Worm (Caenorhabditis elegans) whole organism, young adult: ENCODE data around the gene srx-113.

Experiments used
- B0019.2 ChIP-seq: fragments of 200-800 bp; sonication (Bioruptor generic); conservative IDR thresholded peaks from 2 replicates; pipeline ENCODE4 v1.3.6; 2022; ENCODE audit warnings: missing genetic modification reagents, missing genetic modification characterization, missing compliant biosample characterization
- B0035.1 ChIP-seq: sonication (generic microtip); optimal IDR thresholded peaks from 2 replicates; lab custom pipeline; 2016; ENCODE audit warnings: missing genetic modification characterization, mild to moderate bottlenecking, missing compliant biosample characterization, missing genotype, missing genetic modification reagents
- B0336.3 ChIP-seq: fragments of 200-800 bp; sonication (Bioruptor generic); IDR thresholded peaks from 2 replicates; pipeline ENCODE4 v1.3.6; 2022; ENCODE audit warnings: missing genetic modification characterization, missing compliant biosample characterization
- C06A6.2 ChIP-seq: fragments of 200-800 bp; sonication (Bioruptor generic); conservative IDR thresholded peaks from 2 replicates; pipeline ENCODE4 v1.3.6; 2022; ENCODE audit warnings: missing genetic modification characterization, missing compliant biosample characterization
- F52B5.7 ChIP-seq: sonication (generic microtip); optimal IDR thresholded peaks from 2 replicates; lab custom pipeline; 2016; ENCODE audit warnings: mild to moderate bottlenecking, missing genetic modification characterization, missing compliant biosample characterization
- F57A8.1 ChIP-seq: fragments of 200-800 bp; sonication (Bioruptor generic); optimal IDR thresholded peaks from 2 replicates; lab custom pipeline; 2018; ENCODE audit warnings: mild to moderate bottlenecking, missing genetic modification characterization, moderate library complexity, missing compliant biosample characterization
- K12H6.12 ChIP-seq: fragments of 200-800 bp; sonication (Bioruptor generic); optimal IDR thresholded peaks from 2 replicates; lab custom pipeline; 2018; ENCODE audit warnings: mild to moderate bottlenecking, missing genetic modification characterization, missing compliant biosample characterization
- T07F8.4 ChIP-seq: sonication (generic microtip); optimal IDR thresholded peaks from 2 replicates; lab custom pipeline; 2016; ENCODE audit warnings: mild to moderate bottlenecking, missing genetic modification characterization, moderate library complexity, missing compliant biosample characterization
- Y53G8AR.9 ChIP-seq: fragments of 200-800 bp; sonication (Bioruptor generic); conservative IDR thresholded peaks from 2 replicates; pipeline ENCODE4 v1.3.6; 2022; ENCODE audit warnings: missing genetic modification reagents, missing genetic modification characterization, missing compliant biosample characterization
- Y79H2A.3 ChIP-seq: fragments of 200-800 bp; sonication (Bioruptor generic); conservative IDR thresholded peaks from 2 replicates; pipeline ENCODE4 v1.3.6; 2022; ENCODE audit warnings: missing genetic modification reagents, missing genetic modification characterization, missing compliant biosample characterization
- Y95B8A.8 ChIP-seq: fragments of 200-800 bp; sonication (Bioruptor generic); IDR thresholded peaks from 2 replicates; pipeline ENCODE4 v1.3.6; 2022; ENCODE audit warnings: missing genetic modification reagents, missing genetic modification characterization, missing compliant biosample characterization
- attf-3 ChIP-seq: fragments of 200-800 bp; sonication (Bioruptor generic); conservative IDR thresholded peaks from 2 replicates; pipeline ENCODE4 v1.3.6; 2022; ENCODE audit warnings: missing genetic modification reagents, missing genetic modification characterization, missing compliant biosample characterization
- ceh-100 ChIP-seq: fragments of 200-800 bp; sonication (Bioruptor generic); IDR thresholded peaks from 2 replicates; pipeline ENCODE4 v1.3.6; 2022; ENCODE audit warnings: missing genetic modification reagents, missing genetic modification characterization, missing compliant biosample characterization
- ceh-40 ChIP-seq: fragments of 200-800 bp; sonication (Bioruptor generic); IDR thresholded peaks from 2 replicates; pipeline ENCODE4 v1.3.6; 2022; ENCODE audit warnings: missing genetic modification characterization, missing compliant biosample characterization
- ceh-91 ChIP-seq: fragments of 200-800 bp; sonication (Bioruptor generic); IDR thresholded peaks from 2 replicates; pipeline ENCODE4 v1.3.6; 2022; ENCODE audit warnings: missing genetic modification reagents, missing genetic modification characterization, missing compliant biosample characterization
- chd-7 ChIP-seq: sonication (generic microtip); optimal IDR thresholded peaks from 2 replicates; lab custom pipeline; 2016; ENCODE audit warnings: mild to moderate bottlenecking, missing genetic modification characterization, moderate library complexity, missing compliant biosample characterization
- egl-44 ChIP-seq: fragments of 200-800 bp; sonication (Bioruptor generic); IDR thresholded peaks from 2 replicates; pipeline ENCODE4 v1.3.6; 2022; ENCODE audit warnings: missing genetic modification reagents, missing genetic modification characterization, missing compliant biosample characterization
- egrh-3 ChIP-seq: fragments of 200-800 bp; sonication (Bioruptor generic); IDR thresholded peaks from 2 replicates; pipeline ENCODE4 v1.3.6; 2022; ENCODE audit warnings: missing genetic modification reagents, missing genetic modification characterization, missing compliant biosample characterization
- hlh-12 ChIP-seq: sonication (generic microtip); optimal IDR thresholded peaks from 2 replicates; lab custom pipeline; 2016; ENCODE audit warnings: missing genetic modification characterization, missing compliant biosample characterization
- hrde-1 ChIP-seq: sonication (generic microtip); optimal IDR thresholded peaks from 2 replicates; lab custom pipeline; 2016; ENCODE audit warnings: missing genetic modification characterization, mild to moderate bottlenecking, missing compliant biosample characterization, moderate library complexity, missing genotype, missing genetic modification reagents, borderline replicate concordance
- let-607 ChIP-seq, 2 experiments: fragments of 200-800 bp in 1 of 2; sonication (Bioruptor generic) in 1 of 2; sonication (generic microtip) in 1 of 2; optimal IDR thresholded peaks; 2 replicates each; lab custom pipeline; 2016 to 2018; ENCODE audit warnings: mild to moderate bottlenecking in 2 of 2, missing compliant biosample characterization in 2 of 2, missing genetic modification characterization in 2 of 2, moderate library complexity in 2 of 2, missing genotype in 1 of 2
- lin-35 ChIP-seq, 3 experiments: fragments of 150-350 bp in 2 of 3; sonication (generic microtip) in 1 of 3; optimal IDR thresholded peaks; 2 replicates each; lab custom pipeline; 2014 to 2018; ENCODE audit warnings: missing biosample characterization in 3 of 3, missing genetic modification characterization in 3 of 3, missing genetic modification reagents in 3 of 3
- lin-54 ChIP-seq: fragments of 200-800 bp; sonication (Bioruptor generic); optimal IDR thresholded peaks from 2 replicates; lab custom pipeline; 2018; ENCODE audit warnings: mild to moderate bottlenecking, missing genetic modification characterization, missing compliant biosample characterization
- madf-3 ChIP-seq: fragments of 200-800 bp; sonication (Bioruptor generic); IDR thresholded peaks from 2 replicates; pipeline ENCODE4 v1.3.6; 2022; ENCODE audit warnings: missing genetic modification reagents, missing genetic modification characterization, missing compliant biosample characterization
- nfyb-1 ChIP-seq: fragments of 200-800 bp; sonication (Bioruptor generic); IDR thresholded peaks from 2 replicates; pipeline ENCODE4 v1.3.6; 2022; ENCODE audit warnings: missing genetic modification reagents, missing genetic modification characterization, missing compliant biosample characterization
- nhr-80 ChIP-seq: sonication (generic microtip); optimal IDR thresholded peaks from 2 replicates; lab custom pipeline; 2016; ENCODE audit warnings: missing genetic modification characterization, missing compliant biosample characterization
- pha-4 ChIP-seq: fragments of 150-350 bp; sonication (generic microtip); optimal IDR thresholded peaks from 2 replicates; lab custom pipeline; 2014; ENCODE audit warnings: missing biosample characterization, missing genetic modification reagents, missing genetic modification characterization
- rcor-1 ChIP-seq: fragments of 200-800 bp; sonication (Bioruptor generic); IDR thresholded peaks from 2 replicates; pipeline ENCODE4 v1.3.6; 2022; ENCODE audit warnings: missing genetic modification reagents, missing genetic modification characterization, missing compliant biosample characterization
- snpc-1.1 ChIP-seq: sonication (generic microtip); optimal IDR thresholded peaks from 2 replicates; lab custom pipeline; 2017; ENCODE audit warnings: missing genetic modification characterization, mild to moderate bottlenecking, missing compliant biosample characterization, antibody characterized with exemption, moderate library complexity, missing genotype, missing genetic modification reagents; ENCODE audit not compliant: insufficient read depth
- somi-1 ChIP-seq: fragments of 200-800 bp; sonication (Bioruptor generic); optimal IDR thresholded peaks from 2 replicates; lab custom pipeline; 2018; ENCODE audit warnings: mild to moderate bottlenecking, missing genetic modification characterization, missing compliant biosample characterization
- tbx-9 ChIP-seq: sonication (generic microtip); optimal IDR thresholded peaks from 2 replicates; lab custom pipeline; 2016; ENCODE audit warnings: borderline replicate concordance, missing genetic modification characterization, inconsistent platforms, missing compliant biosample characterization
- unc-62 ChIP-seq: fragments of 150-350 bp; optimal IDR thresholded peaks from 2 replicates; lab custom pipeline; 2014; ENCODE audit warnings: missing biosample characterization, missing genetic modification reagents, missing genetic modification characterization
- ztf-3 ChIP-seq: fragments of 200-800 bp; sonication (Bioruptor generic); optimal IDR thresholded peaks from 2 replicates; lab custom pipeline; 2018; ENCODE audit warnings: mild to moderate bottlenecking, missing genetic modification characterization, missing compliant biosample characterization

The srx-113 gene

ce11 chrV:12637238-12637690 is 5.3 kb upstream of the srx-113 start, which contains the start of gene F56H9.2 (continued):
- TF ChIP-seq lin-35 (GFP tag; optimal IDR thresholded peaks at IDR 0.05; lab: Kevin White, UChicago) (peak in 1 of 3 experiments; percentile 18), ztf-3 (GFP tag; lab: Kevin White, UChicago) (no peak), chd-7 (tag; lab: Kevin White, UChicago) (peak; percentile 68), F52B5.7 (no peak), K12H6.12 (tag; lab: Kevin White, UChicago) (peak; percentile 67), C06A6.2 (GFP tag; lab: Robert Waterston, UW) (peak; percentile 67; the same call in 1 of the 2 replicates), rcor-1 (GFP tag; lab: Robert Waterston, UW) (0 out of 2 replicates have a peak, but pooled peaks have one; percentile 21), nhr-80 (tag; lab: Kevin White, UChicago) (peak; percentile 52), B0336.3 (GFP tag; lab: Robert Waterston, UW) (peak; percentile 61)
- TF ChIP-seq, all 124 proteins: peak for 26

ce11 chrV:12636248-12636647 is 4.3 kb upstream of the srx-113 start:
- TF ChIP-seq ceh-100 (GFP tag; lab: Robert Waterston, UW): no peak
- no peak for TF ChIP-seq snpc-1.1 (tag; lab: Kevin White, UChicago)
- TF ChIP-seq Y79H2A.3 (GFP tag; lab: Robert Waterston, UW): no peak
- TF ChIP-seq Y95B8A.8 (GFP tag; lab: Robert Waterston, UW): no peak
- TF ChIP-seq nfyb-1 (GFP tag; lab: Robert Waterston, UW): no peak
- TF ChIP-seq let-607 (tag; optimal IDR thresholded peaks at IDR 0.05; lab: Kevin White, UChicago): no peak
- TF ChIP-seq egl-44 (GFP tag; lab: Robert Waterston, UW): no peak
- TF ChIP-seq hrde-1 (tag; lab: Kevin White, UChicago): no peak
- no peak for TF ChIP-seq B0035.1 (tag; lab: Kevin White, UChicago)
- TF ChIP-seq attf-3: no peak
- TF ChIP-seq hlh-12 (tag; lab: Kevin White, UChicago): no peak
- TF ChIP-seq Y53G8AR.9 (GFP tag; lab: Robert Waterston, UW): no peak

- TF ChIP-seq somi-1 (GFP tag; lab: Kevin White, UChicago) (peak; percentile 17), ceh-91 (GFP tag; lab: Robert Waterston, UW) (no peak), nhr-80 (tag; lab: Kevin White, UChicago) (peak; percentile 13)
Measured at ce11 chrV:12635218-12635617, 3.3 kb upstream of the srx-113 start.

ce11 chrV:12634746-12635145 is 2.8 kb upstream of the srx-113 start:
- no peak for TF ChIP-seq egl-44 (GFP tag; lab: Robert Waterston, UW)
- TF ChIP-seq B0019.2 (GFP tag; lab: Robert Waterston, UW): no peak
- no peak for TF ChIP-seq T07F8.4 (tag; lab: Kevin White, UChicago)
- TF ChIP-seq unc-62: no peak
- no peak for TF ChIP-seq egrh-3 (GFP tag; lab: Robert Waterston, UW)
- TF ChIP-seq madf-3 (GFP tag; lab: Robert Waterston, UW): no peak
- no peak for TF ChIP-seq ceh-40
- no peak for TF ChIP-seq tbx-9 (tag; lab: Kevin White, UChicago)
- no peak for TF ChIP-seq F57A8.1 (GFP tag; lab: Kevin White, UChicago)
- TF ChIP-seq lin-54 (GFP tag; lab: Kevin White, UChicago): no peak
- no peak for TF ChIP-seq pha-4 (tag; lab: Kevin White, UChicago)
